Worm (Caenorhabditis elegans) whole organism, L4 larva: ENCODE measurements around the gene ttll-4.
A peak's percentile ranks its signal among the peaks of the same experiment; 100 is the strongest.

Source experiments
- F26F4.8 ChIP-seq: fragments of 200-800 bp; sonication (Bioruptor generic); conservative IDR thresholded peaks from 2 replicates; pipeline ENCODE4 v1.3.6; 2022; ENCODE audit warnings: missing genetic modification characterization, missing compliant biosample characterization
- F37D6.2 ChIP-seq: sonication (generic microtip); optimal IDR thresholded peaks from 2 replicates; lab custom pipeline; 2016; ENCODE audit warnings: mild to moderate bottlenecking, missing genetic modification characterization, missing compliant biosample characterization
- Y105C5A.15 ChIP-seq: fragments of 200-800 bp; sonication (Bioruptor generic); IDR thresholded peaks from 2 replicates; pipeline ENCODE4 v1.3.6; 2022; ENCODE audit warnings: missing genetic modification characterization, missing compliant biosample characterization
- Y5F2A.4 ChIP-seq: fragments of 200-800 bp; sonication (Bioruptor generic); optimal IDR thresholded peaks from 2 replicates; lab custom pipeline; 2018; ENCODE audit warnings: mild to moderate bottlenecking, missing genetic modification characterization, missing compliant biosample characterization
- arid-1 ChIP-seq: fragments of 200-800 bp; sonication (Bioruptor generic); conservative IDR thresholded peaks from 2 replicates; pipeline ENCODE4 v1.3.6; 2022; ENCODE audit warnings: missing genetic modification reagents, missing genetic modification characterization, missing compliant biosample characterization
- ceh-28 ChIP-seq: fragments of 150-350 bp; optimal IDR thresholded peaks from 2 replicates; lab custom pipeline; 2014; ENCODE audit warnings: missing biosample characterization, missing genetic modification reagents, missing genetic modification characterization
- ceh-44 ChIP-seq: fragments of 200-800 bp; sonication (Bioruptor generic); IDR thresholded peaks from 2 replicates; pipeline ENCODE4 v1.3.6; 2022; ENCODE audit warnings: missing genetic modification reagents, missing genetic modification characterization, missing compliant biosample characterization
- ctbp-1 ChIP-seq: fragments of 200-800 bp; sonication (Bioruptor generic); IDR thresholded peaks from 2 replicates; pipeline ENCODE4 v1.3.6; 2022; ENCODE audit warnings: missing genetic modification reagents, missing genetic modification characterization, missing compliant biosample characterization
- daf-19 ChIP-seq: fragments of 200-800 bp; sonication (Bioruptor generic); conservative IDR thresholded peaks from 2 replicates; pipeline ENCODE4 v1.3.6; 2022; ENCODE audit warnings: missing genetic modification characterization, missing compliant biosample characterization
- daf-8 ChIP-seq: fragments of 200-800 bp; sonication (Bioruptor generic); IDR thresholded peaks from 2 replicates; pipeline ENCODE4 v1.3.6; 2022; ENCODE audit warnings: missing genetic modification characterization, missing compliant biosample characterization
- dmd-9 ChIP-seq: fragments of 200-800 bp; sonication (Bioruptor generic); IDR thresholded peaks from 2 replicates; pipeline ENCODE4 v1.3.6; 2022; ENCODE audit warnings: missing genetic modification reagents, missing genetic modification characterization, missing compliant biosample characterization
- dpl-1 ChIP-seq: fragments of 150-350 bp; optimal IDR thresholded peaks from 2 replicates; lab custom pipeline; 2014; ENCODE audit warnings: missing biosample characterization, missing genetic modification reagents, missing genetic modification characterization
- dve-1 ChIP-seq: sonication (generic microtip); optimal IDR thresholded peaks from 2 replicates; lab custom pipeline; 2017; ENCODE audit warnings: antibody characterized with exemption, mild to moderate bottlenecking, missing genetic modification characterization, missing compliant biosample characterization; ENCODE audit not compliant: insufficient read depth
- egl-27 ChIP-seq: sonication (generic microtip); optimal IDR thresholded peaks from 3 replicates; lab custom pipeline; 2017; ENCODE audit warnings: missing biosample characterization, missing genetic modification reagents, missing genetic modification characterization
- fkh-10 ChIP-seq: fragments of 150-350 bp; optimal IDR thresholded peaks from 2 replicates; lab custom pipeline; 2014; ENCODE audit warnings: missing biosample characterization, missing genetic modification reagents, missing genetic modification characterization
- gei-8 ChIP-seq: fragments of 200-800 bp; sonication (Bioruptor generic); optimal IDR thresholded peaks from 2 replicates; lab custom pipeline; 2018; ENCODE audit warnings: mild to moderate bottlenecking, missing genetic modification characterization, missing compliant biosample characterization
- hif-1 ChIP-seq, 2 experiments: sonication (generic microtip); optimal IDR thresholded peaks; 2 replicates each; lab custom pipeline; 2016 to 2017; ENCODE audit warnings: missing compliant biosample characterization in 2 of 2, missing genetic modification characterization in 2 of 2, missing genetic modification reagents in 2 of 2, missing genotype in 2 of 2, mild to moderate bottlenecking in 1 of 2
- hlh-30 ChIP-seq: sonication (generic microtip); optimal IDR thresholded peaks from 2 replicates; lab custom pipeline; 2017; ENCODE audit warnings: antibody characterized with exemption, mild to moderate bottlenecking, missing genetic modification characterization, missing compliant biosample characterization; ENCODE audit not compliant: insufficient read depth
- lim-7 ChIP-seq: fragments of 200-800 bp; sonication (Bioruptor generic); IDR thresholded peaks from 2 replicates; pipeline ENCODE4 v1.3.6; 2022; ENCODE audit warnings: missing genetic modification characterization, missing compliant biosample characterization
- lin-1 ChIP-seq: fragments of 200-800 bp; sonication (Bioruptor generic); IDR thresholded peaks from 2 replicates; pipeline ENCODE4 v1.3.6; 2022; ENCODE audit warnings: missing genetic modification reagents, missing genetic modification characterization, missing compliant biosample characterization
- lin-13 ChIP-seq: fragments of 150-350 bp; optimal IDR thresholded peaks from 2 replicates; lab custom pipeline; 2014; ENCODE audit warnings: missing biosample characterization, missing genetic modification reagents, missing genetic modification characterization
- lin-15B ChIP-seq: fragments of 150-350 bp; sonication (generic microtip); optimal IDR thresholded peaks from 3 replicates; lab custom pipeline; 2014; ENCODE audit warnings: missing biosample characterization, missing genetic modification characterization
- lin-29 ChIP-seq: fragments of 200-800 bp; sonication (Bioruptor generic); IDR thresholded peaks from 2 replicates; pipeline ENCODE4 v1.3.6; 2022; ENCODE audit warnings: missing genetic modification reagents, missing genetic modification characterization, missing compliant biosample characterization
- lin-39 ChIP-seq: fragments of 150-350 bp; optimal IDR thresholded peaks from 2 replicates; lab custom pipeline; 2014; ENCODE audit warnings: missing biosample characterization, missing genetic modification reagents, missing genetic modification characterization
- lir-3 ChIP-seq: sonication (generic microtip); optimal IDR thresholded peaks from 2 replicates; lab custom pipeline; 2016; ENCODE audit warnings: mild to moderate bottlenecking, missing genetic modification characterization, missing compliant biosample characterization
- lsy-2 ChIP-seq, 2 experiments: fragments of 150-350 bp in 1 of 2; sonication (generic microtip) in 1 of 2; optimal IDR thresholded peaks; 2 replicates each; lab custom pipeline; 2014 to 2017; ENCODE audit warnings: missing biosample characterization in 2 of 2, missing genetic modification characterization in 2 of 2
- madf-5 ChIP-seq, 2 experiments: fragments of 200-800 bp; sonication (Bioruptor generic); IDR thresholded peaks; 2 replicates each; pipeline ENCODE4 v1.3.6; 2022; ENCODE audit warnings: missing compliant biosample characterization in 2 of 2, missing genetic modification characterization in 2 of 2
- madf-9 ChIP-seq: fragments of 200-800 bp; sonication (Bioruptor generic); conservative IDR thresholded peaks from 2 replicates; pipeline ENCODE4 v1.3.6; 2022; ENCODE audit warnings: missing genetic modification reagents, missing genetic modification characterization, missing compliant biosample characterization
- mdl-1 ChIP-seq, 2 experiments: fragments of 150-350 bp in 1 of 2; sonication (generic microtip) in 1 of 2; optimal IDR thresholded peaks; 2 replicates each; lab custom pipeline; 2014 to 2017; ENCODE audit warnings: missing biosample characterization in 2 of 2, missing genetic modification characterization in 2 of 2
- mdt-29 ChIP-seq: fragments of 200-800 bp; sonication (Bioruptor generic); IDR thresholded peaks from 2 replicates; pipeline ENCODE4 v1.3.6; 2022; ENCODE audit warnings: missing genetic modification reagents, missing genetic modification characterization, missing compliant biosample characterization
- mes-2 ChIP-seq: sonication (generic microtip); optimal IDR thresholded peaks from 2 replicates; lab custom pipeline; 2016; ENCODE audit warnings: missing genotype, mild to moderate bottlenecking, missing genetic modification characterization, missing compliant biosample characterization; ENCODE audit not compliant: poor library complexity, severe bottlenecking
- nhr-111 ChIP-seq: fragments of 200-800 bp; sonication (Bioruptor generic); optimal IDR thresholded peaks from 2 replicates; lab custom pipeline; 2018; ENCODE audit warnings: mild to moderate bottlenecking, missing genetic modification characterization, missing compliant biosample characterization
- nhr-28 ChIP-seq: fragments of 150-350 bp; optimal IDR thresholded peaks from 2 replicates; lab custom pipeline; 2014; ENCODE audit warnings: missing biosample characterization, missing genetic modification characterization
- nhr-41 ChIP-seq: fragments of 200-800 bp; sonication (Bioruptor generic); IDR thresholded peaks from 2 replicates; pipeline ENCODE4 v1.3.6; 2022; ENCODE audit warnings: missing genetic modification reagents, missing genetic modification characterization, missing compliant biosample characterization
- nhr-42 ChIP-seq: fragments of 200-800 bp; sonication (Bioruptor generic); IDR thresholded peaks from 2 replicates; pipeline ENCODE4 v1.3.6; 2022; ENCODE audit warnings: missing genetic modification characterization, missing compliant biosample characterization
- nhr-76 ChIP-seq: fragments of 150-350 bp; optimal IDR thresholded peaks from 2 replicates; lab custom pipeline; 2014; ENCODE audit warnings: missing biosample characterization, missing genetic modification characterization
- nhr-77 ChIP-seq: fragments of 150-350 bp; optimal IDR thresholded peaks from 2 replicates; lab custom pipeline; 2014; ENCODE audit warnings: missing biosample characterization, missing genetic modification characterization
- php-3 ChIP-seq: fragments of 200-800 bp; sonication (Bioruptor generic); IDR thresholded peaks from 2 replicates; pipeline ENCODE4 v1.3.6; 2022; ENCODE audit warnings: missing genetic modification reagents, missing genetic modification characterization, missing compliant biosample characterization
- set-16 ChIP-seq: fragments of 200-800 bp; sonication (Bioruptor generic); IDR thresholded peaks from 2 replicates; pipeline ENCODE4 v1.3.6; 2022; ENCODE audit warnings: missing genetic modification reagents, missing genetic modification characterization, missing compliant biosample characterization
- snpc-1.2 ChIP-seq: fragments of 200-800 bp; sonication (Bioruptor generic); IDR thresholded peaks from 2 replicates; pipeline ENCODE4 v1.3.6; 2022; ENCODE audit warnings: missing genetic modification reagents, missing genetic modification characterization, missing compliant biosample characterization
- snpc-4 ChIP-seq: fragments of 150-350 bp; optimal IDR thresholded peaks from 2 replicates; lab custom pipeline; 2014; ENCODE audit warnings: missing biosample characterization, missing genetic modification characterization
- spr-3 ChIP-seq: fragments of 200-800 bp; sonication (Bioruptor generic); optimal IDR thresholded peaks from 2 replicates; lab custom pipeline; 2018; ENCODE audit warnings: mild to moderate bottlenecking, missing genetic modification characterization, missing compliant biosample characterization
- tag-97 ChIP-seq: fragments of 200-800 bp; sonication (Bioruptor generic); IDR thresholded peaks from 2 replicates; pipeline ENCODE4 v1.3.6; 2022; ENCODE audit warnings: missing genetic modification characterization, missing compliant biosample characterization
- tra-1 ChIP-seq: fragments of 200-800 bp; sonication (Bioruptor generic); IDR thresholded peaks from 2 replicates; pipeline ENCODE4 v1.3.6; 2022; ENCODE audit warnings: missing genetic modification reagents, missing genetic modification characterization, missing compliant biosample characterization
- unc-130 ChIP-seq: sonication (generic microtip); optimal IDR thresholded peaks from 2 replicates; lab custom pipeline; 2016; ENCODE audit warnings: missing genetic modification reagents, missing genetic modification characterization, missing compliant biosample characterization
- vab-7 ChIP-seq: fragments of 200-800 bp; sonication (Bioruptor generic); IDR thresholded peaks from 2 replicates; pipeline ENCODE4 v1.3.6; 2022; ENCODE audit warnings: missing genetic modification reagents, missing genetic modification characterization, missing compliant biosample characterization
- zag-1 ChIP-seq: fragments of 150-350 bp; optimal IDR thresholded peaks from 2 replicates; lab custom pipeline; 2014; ENCODE audit warnings: missing biosample characterization, missing genetic modification characterization
- zfp-3 ChIP-seq: fragments of 200-800 bp; sonication (Bioruptor generic); conservative IDR thresholded peaks from 2 replicates; pipeline ENCODE4 v1.3.6; 2022; ENCODE audit warnings: missing genetic modification reagents, missing genetic modification characterization, missing compliant biosample characterization
- zip-2 ChIP-seq: fragments of 150-350 bp; optimal IDR thresholded peaks from 2 replicates; lab custom pipeline; 2014; ENCODE audit warnings: missing biosample characterization, missing genetic modification characterization
- ztf-7 ChIP-seq: fragments of 150-350 bp; optimal IDR thresholded peaks from 2 replicates; lab custom pipeline; 2014; ENCODE audit warnings: missing biosample characterization, missing genetic modification characterization

ttll-4 gene

DNA sequence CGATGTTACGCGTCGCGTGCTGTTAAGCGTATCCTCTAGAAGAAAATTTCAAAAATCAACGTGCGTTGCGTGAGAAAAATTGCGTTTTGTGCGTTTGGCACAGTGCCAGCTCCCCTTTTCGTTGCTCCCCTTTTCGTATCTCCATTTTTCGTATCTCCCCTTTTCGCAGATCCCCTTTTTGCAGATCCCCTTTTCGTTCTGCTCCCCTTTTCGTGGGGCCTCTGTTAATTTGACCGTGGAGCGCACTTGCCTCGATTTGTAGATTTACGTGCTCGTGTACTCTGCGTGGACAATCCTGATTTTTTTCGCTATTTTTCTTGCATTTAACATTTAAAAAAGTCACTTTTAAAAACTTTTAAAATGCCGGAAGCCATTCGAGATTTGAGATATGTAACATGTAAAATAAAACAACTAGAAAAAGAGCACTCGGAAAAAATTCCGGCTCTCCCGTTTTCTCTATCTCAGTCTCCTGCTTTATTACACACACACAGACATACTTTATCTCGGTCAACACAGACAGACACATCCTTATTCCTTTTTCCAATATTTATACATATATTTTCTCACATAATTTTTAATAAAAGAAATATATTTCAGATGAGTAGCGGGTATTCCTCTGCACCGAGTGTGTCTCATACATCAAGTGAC, at the start of gene ttll-4 (continued):
- no peak for TF ChIP-seq arid-1
- TF ChIP-seq F26F4.8 = no peak
- TF ChIP-seq tra-1 (GFP tag; lab: Robert Waterston, UW) = 0 out of 2 replicates have a peak, but pooled peaks have one; percentile 21
- TF ChIP-seq nhr-28 (tag; lab: Kevin White, UChicago) = no peak
- TF ChIP-seq ztf-7 = no peak
- no peak for TF ChIP-seq mdl-1 (tag; optimal IDR thresholded peaks at IDR 0.05; lab: Kevin White, UChicago)
- TF ChIP-seq Y105C5A.15 (GFP tag; lab: Robert Waterston, UW) = no peak
- no peak for TF ChIP-seq nhr-76 (tag; lab: Kevin White, UChicago)
- TF ChIP-seq lim-7 (GFP tag; lab: Robert Waterston, UW) = no peak
- peak; percentile 94 for TF ChIP-seq mes-2 (tag; lab: Kevin White, UChicago)
- no peak for TF ChIP-seq egl-27 (tag; lab: Kevin White, UChicago)
- peak in 1 of 2 experiments; percentile 20 for TF ChIP-seq hif-1 (tag; optimal IDR thresholded peaks at IDR 0.05; lab: Kevin White, UChicago)
- no peak for TF ChIP-seq tag-97 (GFP tag; lab: Robert Waterston, UW)
- no peak for TF ChIP-seq F37D6.2
- no peak for TF ChIP-seq zip-2 (tag; lab: Kevin White, UChicago)
- TF ChIP-seq dmd-9 (GFP tag; lab: Robert Waterston, UW) = peak; percentile 72
- no peak for TF ChIP-seq madf-5 (GFP tag; IDR thresholded peaks at IDR 0.05; lab: Robert Waterston, UW)
- TF ChIP-seq madf-9 = 0 out of 2 replicates have a peak, but pooled peaks have one; percentile 52
- TF ChIP-seq nhr-41 (GFP tag; lab: Robert Waterston, UW) = no peak
- TF ChIP-seq lin-13 (GFP tag; lab: Kevin White, UChicago) = peak; percentile 22
- TF ChIP-seq dve-1 (tag; lab: Kevin White, UChicago) = no peak
- TF ChIP-seq nhr-111 (GFP tag; lab: Kevin White, UChicago) = no peak
- TF ChIP-seq lsy-2 (tag; optimal IDR thresholded peaks at IDR 0.05; lab: Kevin White, UChicago) = peak in 1 of 2 experiments; percentile 62
- TF ChIP-seq spr-3 = no peak
- no peak for TF ChIP-seq php-3 (GFP tag; lab: Robert Waterston, UW)
- TF ChIP-seq lin-29 (GFP tag; lab: Robert Waterston, UW) = no peak
- no peak for TF ChIP-seq lir-3
- TF ChIP-seq zfp-3 (GFP tag; lab: Robert Waterston, UW) = no peak
- no peak for TF ChIP-seq snpc-1.2 (GFP tag; lab: Robert Waterston, UW)
- TF ChIP-seq nhr-42 = 0 out of 2 replicates have a peak, but pooled peaks have one; percentile 37
- no peak for TF ChIP-seq zag-1
- no peak for TF ChIP-seq hlh-30 (tag; lab: Kevin White, UChicago)
- peak; percentile 20 for TF ChIP-seq dpl-1 (GFP tag; lab: Kevin White, UChicago)
- TF ChIP-seq ctbp-1 = peak; percentile 53
- TF ChIP-seq unc-130 = peak; percentile 57
- TF ChIP-seq fkh-10 (GFP tag; lab: Kevin White, UChicago) = no peak
- TF ChIP-seq lin-1 (GFP tag; lab: Robert Waterston, UW) = no peak
- no peak for TF ChIP-seq snpc-4 (tag; lab: Kevin White, UChicago)
- TF ChIP-seq ceh-44 = 0 out of 2 replicates have a peak, but pooled peaks have one; percentile 23
- no peak for TF ChIP-seq gei-8 (GFP tag; lab: Kevin White, UChicago)
- TF ChIP-seq mdt-29 (GFP tag; lab: Robert Waterston, UW) = 0 out of 2 replicates have a peak, but pooled peaks have one; percentile 39
- no peak for TF ChIP-seq lin-15B (tag; lab: Kevin White, UChicago)
- TF ChIP-seq nhr-77 (tag; lab: Kevin White, UChicago) = no peak
- no peak for TF ChIP-seq Y5F2A.4 (GFP tag; lab: Kevin White, UChicago)
- TF ChIP-seq set-16 (GFP tag; lab: Robert Waterston, UW) = no peak
- TF ChIP-seq lin-39 (tag; lab: Kevin White, UChicago) = no peak
- no peak for TF ChIP-seq daf-19 (GFP tag; lab: Robert Waterston, UW)
- no peak for TF ChIP-seq ceh-28 (tag; lab: Kevin White, UChicago)
- TF ChIP-seq daf-8 = no peak
- TF ChIP-seq vab-7 (GFP tag; lab: Robert Waterston, UW) = peak; percentile 87
